Fruit fly (Drosophila melanogaster): Measurements from ENCODE around the gene PVRAP.

PVRAP gene

dm6 chr3L:6068178-6068577 is 71.2 kb downstream of the PVRAP start:
- no peak for TF ChIP-seq CTCF (optimal IDR thresholded peaks at IDR 0.05)
- TF ChIP-seq CG8478 (optimal IDR thresholded peaks at IDR 0.05): no peak

dm6 chr3L:6070119-6070518 is 73.1 kb downstream of the PVRAP start:
- TF ChIP-seq CG8478 (optimal IDR thresholded peaks at IDR 0.05) (no peak), CTCF (optimal IDR thresholded peaks at IDR 0.05) (no peak)

- peak in 1 of 2 experiments; percentile 54 for TF ChIP-seq CTCF (optimal IDR thresholded peaks at IDR 0.05)
- no peak for TF ChIP-seq CG8478 (optimal IDR thresholded peaks at IDR 0.05)
Observed at dm6 chr3L:6071454-6072189, 74.6 kb downstream of the PVRAP start, which contains the start of gene CG6602. Gene CG6602, plus strand, starts transcription at chr3L:6072139.

dm6 chr3L:6074975-6075692 is 78.1 kb downstream of the PVRAP start, which contains the start of the genes CG13295 and CG6610:
Gene CG13295, minus strand, starts transcription at chr3L:6075245.
Gene CG6610, plus strand, starts transcription at chr3L:6075536.
- TF ChIP-seq CTCF (optimal IDR thresholded peaks at IDR 0.05) (no peak), CG8478 (optimal IDR thresholded peaks at IDR 0.05) (no peak)
